Worm (Caenorhabditis elegans) whole organism, L4/young adult: ENCODE measurements around the gene R13H4.6.

ENCODE experiments used
- W03F9.2 ChIP-seq: fragments of 150-350 bp; optimal IDR thresholded peaks from 2 replicates; lab custom pipeline; 2014; ENCODE audit warnings: missing biosample characterization, missing genetic modification characterization
- dao-5 ChIP-seq: sonication (generic microtip); optimal IDR thresholded peaks from 2 replicates; lab custom pipeline; 2016; ENCODE audit warnings: missing genotype, missing genetic modification characterization, moderate library complexity, missing compliant biosample characterization
- him-1 ChIP-seq: sonication (generic microtip); optimal IDR thresholded peaks from 2 replicates; lab custom pipeline; 2016; ENCODE audit warnings: missing genotype, missing genetic modification reagents, missing genetic modification characterization, missing compliant biosample characterization

Gene R13H4.6

DNA sequence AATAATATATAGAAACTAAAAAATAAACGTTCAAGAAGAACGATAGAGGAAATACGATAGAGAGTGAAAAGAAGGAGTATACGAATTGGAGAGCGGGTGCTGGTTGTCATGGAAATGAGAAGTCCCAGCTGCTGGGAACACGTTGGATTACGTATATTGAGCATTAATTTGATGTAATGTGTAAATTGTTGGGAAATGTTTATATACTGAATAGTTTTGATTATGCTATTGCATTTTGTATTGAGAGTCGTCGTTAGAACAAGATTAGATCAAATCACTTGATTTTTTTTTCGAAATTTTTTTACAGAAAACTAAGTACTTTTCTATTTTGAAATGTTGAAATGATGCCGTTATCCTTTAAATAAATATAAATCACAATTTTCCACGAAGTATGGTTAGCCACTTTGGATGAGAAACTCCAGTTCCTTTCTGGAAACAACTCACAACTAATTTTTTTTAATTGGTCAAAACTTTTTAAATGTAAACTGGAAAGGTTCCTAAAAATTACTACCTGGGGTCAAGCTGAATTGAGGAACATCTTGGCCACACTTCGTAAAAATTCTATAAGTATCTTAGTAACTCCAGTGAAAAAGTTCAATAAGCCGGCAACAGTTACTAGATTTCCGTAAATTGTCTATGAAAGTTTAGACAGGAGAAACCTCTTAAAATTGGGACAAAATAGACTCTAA lies 19.1 kb upstream of the R13H4.6 start, which contains the start of gene nphp-4:
TSS of gene nphp-4 (minus strand) at position 51 of the 689 bp plus-strand sequence.
- TF ChIP-seq dao-5 (tag; lab: Kevin White, UChicago) (no peak), him-1 (tag; lab: Kevin White, UChicago) (no peak), W03F9.2 (tag; lab: Kevin White, UChicago) (no peak)

DNA sequence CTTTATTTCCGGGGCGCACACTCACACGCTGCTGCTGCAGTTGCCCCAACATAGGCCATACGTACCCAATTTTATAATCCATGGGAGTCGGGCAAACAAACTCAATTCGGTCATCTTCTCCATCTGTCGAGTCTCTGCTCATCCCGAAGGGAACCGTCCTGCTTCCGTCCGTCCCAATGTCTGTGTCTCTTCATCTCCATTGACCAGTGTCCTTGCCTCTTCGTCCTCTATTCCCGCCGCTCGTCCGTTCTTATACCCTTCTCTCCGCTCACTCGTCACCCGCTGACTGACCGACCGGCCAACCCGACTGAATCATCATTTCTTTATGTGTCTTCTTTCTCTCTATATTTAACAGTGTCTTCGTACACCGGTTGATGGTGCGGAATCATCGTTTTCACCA lies 18.1 kb upstream of the R13H4.6 start:
- peak; percentile 42 for TF ChIP-seq him-1 (tag; lab: Kevin White, UChicago)
- TF ChIP-seq dao-5 (tag; lab: Kevin White, UChicago) = no peak
- no peak for TF ChIP-seq W03F9.2 (tag; lab: Kevin White, UChicago)

DNA sequence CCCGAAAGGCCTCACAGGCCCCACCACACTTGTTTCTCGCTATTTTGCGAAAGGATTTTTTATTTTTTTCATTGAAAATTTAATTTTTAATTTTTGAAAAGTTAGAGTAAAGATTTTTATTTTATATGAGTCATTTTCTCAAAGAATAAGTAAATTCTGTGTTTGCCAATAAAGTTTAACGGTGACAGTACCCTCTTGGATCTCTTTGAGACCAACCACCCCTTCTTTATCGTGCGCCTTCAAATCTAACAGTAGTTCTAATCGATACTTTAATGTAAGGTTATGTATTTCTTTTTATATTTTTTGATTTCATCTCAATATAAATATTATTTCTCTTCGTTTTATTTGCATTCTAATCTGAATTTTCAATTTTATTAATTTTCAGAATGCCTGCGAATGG lies 17.4 kb upstream of the R13H4.6 start, which contains the start of gene hmp-1:
TSS of gene hmp-1 (plus strand) at position 380 of the 400 bp plus-strand sequence.
- no peak for TF ChIP-seq dao-5 (tag; lab: Kevin White, UChicago)
- no peak for TF ChIP-seq him-1 (tag; lab: Kevin White, UChicago)
- no peak for TF ChIP-seq W03F9.2 (tag; lab: Kevin White, UChicago)

DNA sequence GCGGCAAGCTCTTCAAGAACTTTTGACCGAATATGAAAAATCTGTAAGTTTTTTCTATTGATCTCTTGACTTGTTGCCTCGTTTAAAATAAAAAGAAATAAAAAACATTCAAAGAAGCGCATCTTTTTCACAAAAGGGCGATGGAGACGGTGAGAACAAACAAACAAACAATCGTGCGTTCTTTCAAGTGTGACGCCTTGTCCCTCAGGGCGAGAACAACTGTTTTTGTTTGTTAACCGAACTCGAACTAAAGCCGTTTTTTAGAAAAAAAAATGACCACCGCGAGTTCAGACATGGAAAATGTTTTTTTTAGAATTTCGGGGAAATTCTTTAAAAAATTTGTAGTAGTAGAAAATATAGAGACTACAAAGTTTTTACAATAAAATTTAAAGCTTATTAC lies 15.9 kb upstream of the R13H4.6 start:
- TF ChIP-seq dao-5 (tag; lab: Kevin White, UChicago) = no peak
- no peak for TF ChIP-seq W03F9.2 (tag; lab: Kevin White, UChicago)
- TF ChIP-seq him-1 (tag; lab: Kevin White, UChicago) = no peak

DNA sequence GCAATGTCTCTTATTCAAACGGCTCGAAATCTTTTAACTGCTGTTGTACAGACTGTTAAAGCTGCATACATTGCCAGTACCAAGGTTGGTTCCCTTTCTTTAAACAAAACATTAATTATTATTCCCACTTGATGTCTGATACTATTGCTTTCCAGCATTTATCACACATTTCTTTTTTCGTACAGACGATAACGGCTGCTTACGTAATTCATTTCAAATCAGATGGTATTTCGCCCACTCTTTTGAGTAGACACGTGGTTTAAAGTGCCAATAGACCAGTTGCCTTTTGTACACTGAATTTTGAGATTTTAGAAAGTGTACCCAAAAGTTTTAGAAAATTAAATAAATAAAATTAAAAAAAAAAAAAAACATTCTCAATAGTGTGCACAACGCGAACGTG lies 13.5 kb upstream of the R13H4.6 start:
- no peak for TF ChIP-seq dao-5 (tag; lab: Kevin White, UChicago)
- TF ChIP-seq him-1 (tag; lab: Kevin White, UChicago) = no peak
- TF ChIP-seq W03F9.2 (tag; lab: Kevin White, UChicago) = no peak

DNA sequence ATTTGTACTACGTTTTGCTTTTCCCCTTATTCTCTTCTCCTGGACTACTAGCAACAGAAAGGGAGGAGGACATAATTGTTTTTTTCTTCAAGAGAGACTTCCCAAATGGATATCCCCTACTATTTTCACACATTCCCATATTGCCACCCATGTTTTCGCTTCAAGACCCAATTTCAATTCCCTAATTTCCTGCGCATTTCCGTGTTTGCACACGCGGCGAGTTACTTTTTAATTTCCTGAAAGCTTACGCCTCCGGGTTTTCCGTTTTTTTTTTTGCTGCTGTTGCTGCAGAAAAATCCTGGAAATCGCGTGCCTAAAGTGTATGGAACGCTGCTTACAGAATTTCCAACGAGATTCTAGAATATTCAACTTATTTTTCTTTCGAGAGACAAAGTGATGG lies 10.6 kb upstream of the R13H4.6 start:
- TF ChIP-seq W03F9.2 (tag; lab: Kevin White, UChicago) (no peak), him-1 (tag; lab: Kevin White, UChicago) (no peak), dao-5 (tag; lab: Kevin White, UChicago) (no peak)

DNA sequence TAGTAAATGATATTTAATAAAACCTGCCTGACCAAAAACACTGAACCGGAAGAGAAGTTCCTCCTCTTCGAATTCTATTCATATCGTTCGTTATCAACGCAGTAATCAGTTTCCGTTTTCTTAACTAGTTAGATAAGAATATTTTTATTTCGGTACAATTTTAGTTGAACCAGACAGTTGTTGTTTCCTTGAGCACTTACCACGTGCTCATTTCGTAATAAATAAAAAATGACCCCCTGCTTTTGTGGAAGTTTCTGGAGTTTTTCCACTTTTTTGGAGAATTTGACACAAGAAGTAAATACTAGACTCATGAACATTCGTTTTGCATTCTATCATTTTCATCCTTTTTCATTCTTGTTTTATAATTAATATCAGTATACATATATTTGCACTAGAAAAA lies 9.2 kb upstream of the R13H4.6 start:
- TF ChIP-seq W03F9.2 (tag; lab: Kevin White, UChicago) = no peak
- no peak for TF ChIP-seq dao-5 (tag; lab: Kevin White, UChicago)
- TF ChIP-seq him-1 (tag; lab: Kevin White, UChicago) = no peak

DNA sequence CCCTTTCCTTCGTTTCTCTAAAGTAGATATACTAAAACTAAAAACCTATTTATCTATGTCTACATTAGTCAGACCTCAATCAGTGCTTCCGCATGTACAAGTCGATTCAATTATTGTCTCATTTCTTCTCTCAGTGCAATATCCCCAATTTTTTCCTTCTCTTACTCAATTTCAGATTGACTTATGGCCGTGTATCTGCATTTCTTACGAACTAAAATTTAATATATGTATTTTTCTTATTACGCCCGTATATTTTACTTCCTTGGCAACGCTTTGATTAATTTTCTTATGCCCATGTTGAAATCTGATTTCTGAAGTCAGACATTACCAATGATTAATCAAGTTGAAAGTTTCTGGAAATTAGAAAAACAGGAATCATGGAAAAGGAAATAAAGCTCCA lies 8.0 kb upstream of the R13H4.6 start:
- TF ChIP-seq W03F9.2 (tag; lab: Kevin White, UChicago) (no peak), dao-5 (tag; lab: Kevin White, UChicago) (no peak), him-1 (tag; lab: Kevin White, UChicago) (no peak)

DNA sequence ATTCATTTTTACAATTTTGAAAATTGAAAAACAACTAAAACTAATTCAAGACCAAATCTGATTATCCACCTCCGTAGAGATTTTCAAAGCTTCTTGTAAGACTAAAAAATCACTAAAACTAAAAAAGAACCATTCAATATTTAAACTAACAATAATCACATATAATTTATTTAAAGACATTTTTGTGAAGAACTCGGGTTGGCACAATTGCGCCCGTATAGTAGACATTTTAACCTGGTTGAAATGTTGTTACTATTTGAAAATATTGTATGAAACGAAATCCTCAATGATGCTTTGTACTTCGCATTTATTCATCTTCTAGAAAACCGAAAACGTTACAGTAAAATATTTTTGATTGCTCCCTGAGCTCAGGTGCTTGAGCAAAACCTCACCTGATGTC lies 6.9 kb upstream of the R13H4.6 start:
- TF ChIP-seq him-1 (tag; lab: Kevin White, UChicago) (no peak), W03F9.2 (tag; lab: Kevin White, UChicago) (no peak), dao-5 (tag; lab: Kevin White, UChicago) (no peak)

DNA sequence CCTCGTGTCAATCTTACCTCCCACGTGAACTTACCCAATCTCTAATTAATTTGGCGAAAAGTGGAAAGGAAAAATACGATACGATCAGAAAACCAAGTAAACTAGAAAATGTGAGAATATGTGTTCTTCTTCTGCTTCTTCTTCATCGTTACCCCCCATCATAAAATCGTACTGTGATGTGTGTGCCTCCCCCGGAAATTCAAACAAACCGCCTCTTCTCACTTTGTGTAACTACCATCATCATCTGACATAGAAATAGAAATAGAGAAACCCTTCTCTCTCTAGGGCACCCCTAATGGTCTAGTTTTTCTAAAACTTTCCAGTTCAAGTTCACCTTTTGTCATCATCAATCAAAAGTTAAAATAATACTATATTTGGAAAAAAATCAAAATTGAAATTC lies 5.2 kb upstream of the R13H4.6 start:
- TF ChIP-seq dao-5 (tag; lab: Kevin White, UChicago) (no peak), W03F9.2 (tag; lab: Kevin White, UChicago) (no peak), him-1 (tag; lab: Kevin White, UChicago) (no peak)

DNA sequence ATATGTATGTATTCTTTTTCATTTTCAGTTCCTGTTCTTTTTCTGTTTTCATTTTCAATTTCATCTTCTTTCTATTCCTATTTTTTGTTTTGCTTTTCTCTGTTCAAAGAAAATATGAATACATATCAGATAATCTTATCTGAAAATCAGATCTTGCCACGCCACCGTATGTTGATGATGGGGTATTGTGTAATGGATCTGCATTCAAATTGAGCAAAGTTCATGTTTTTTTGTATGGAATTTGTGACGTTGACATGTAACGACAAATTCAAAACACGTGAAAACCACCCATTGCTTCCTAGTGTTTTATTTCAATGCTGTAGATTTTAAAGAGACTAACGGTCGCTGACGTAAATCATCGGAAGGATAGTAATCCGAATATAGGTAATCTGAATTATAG lies 4.6 kb upstream of the R13H4.6 start:
- TF ChIP-seq him-1 (tag; lab: Kevin White, UChicago) = no peak
- TF ChIP-seq dao-5 (tag; lab: Kevin White, UChicago) = no peak
- no peak for TF ChIP-seq W03F9.2 (tag; lab: Kevin White, UChicago)

DNA sequence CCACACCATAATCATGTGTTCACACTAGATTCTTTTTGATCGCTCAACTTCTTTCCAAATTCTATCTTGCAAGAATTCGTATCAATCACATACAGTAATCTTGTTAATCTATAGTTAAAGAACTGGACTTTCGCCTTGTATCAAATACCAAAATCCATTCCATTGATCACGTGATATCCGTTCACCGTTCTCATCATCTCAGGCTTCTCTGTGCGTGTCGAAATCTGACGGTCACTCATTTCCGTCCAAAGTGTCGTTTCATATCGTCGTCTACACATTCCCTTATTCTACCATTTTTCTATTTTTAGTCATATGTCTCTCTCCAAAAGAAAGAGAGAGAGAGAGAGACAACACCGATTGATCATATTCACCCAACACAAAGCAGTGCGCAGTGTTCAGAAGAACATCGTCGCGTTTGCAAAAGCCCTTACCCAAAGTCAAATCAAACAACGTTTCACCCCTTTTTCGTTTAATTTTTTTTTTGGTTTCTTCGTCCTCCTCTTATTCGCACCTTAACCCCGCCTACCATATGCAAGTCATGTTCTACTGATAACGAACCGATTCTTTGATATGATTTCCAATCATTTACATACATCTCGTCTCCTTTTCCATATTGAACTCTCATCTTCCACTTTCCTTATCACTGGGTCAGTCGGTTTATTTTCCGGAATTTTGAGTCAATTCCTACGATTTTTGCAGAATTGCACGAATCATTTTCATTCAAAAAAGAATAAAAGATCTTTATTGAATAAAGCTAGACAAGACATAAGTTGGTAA lies 3.6 kb upstream of the R13H4.6 start:
- TF ChIP-seq him-1 (tag; lab: Kevin White, UChicago) (no peak), W03F9.2 (tag; lab: Kevin White, UChicago) (no peak), dao-5 (tag; lab: Kevin White, UChicago) (no peak)

DNA sequence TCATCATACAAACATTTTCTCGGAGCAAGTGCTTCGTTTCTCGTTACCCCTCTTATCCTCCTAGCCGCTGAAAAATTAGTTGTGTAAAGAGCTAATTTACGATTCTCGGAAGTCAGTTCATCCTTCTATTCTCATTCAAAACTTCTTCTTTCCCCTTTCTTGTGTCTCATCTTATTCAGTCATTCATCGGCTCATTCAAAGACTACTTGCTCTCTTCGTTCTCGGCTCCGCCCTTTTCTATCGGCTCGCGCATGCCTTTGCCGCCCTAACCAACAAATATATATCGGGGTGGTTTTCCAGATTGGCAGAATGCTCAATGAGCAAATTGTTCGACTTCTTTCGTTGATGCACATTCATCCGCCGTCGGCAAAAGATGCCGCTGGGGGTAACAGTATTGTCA lies 2.5 kb upstream of the R13H4.6 start, which contains the start of gene R13H4.5:
TSS of gene R13H4.5 (plus strand) at position 301 of the 400 bp plus-strand sequence.
- TF ChIP-seq dao-5 (tag; lab: Kevin White, UChicago) = no peak
- no peak for TF ChIP-seq W03F9.2 (tag; lab: Kevin White, UChicago)
- TF ChIP-seq him-1 (tag; lab: Kevin White, UChicago) = no peak
